Worm (Caenorhabditis elegans): ENCODE results near the gene cyb-2.1.

ce11 chrIV:11036222-11036621 lies 50.4 kb downstream of the cyb-2.1 start, which contains the start of gene fkb-1:
- no peak for TF ChIP-seq aly-2 (tag; optimal IDR thresholded peaks at IDR 0.05)
- no peak for TF ChIP-seq fkh-10 (GFP tag; optimal IDR thresholded peaks at IDR 0.05)
- peak in 1 of 2 experiments; percentile 46 for TF ChIP-seq mdl-1 (tag; optimal IDR thresholded peaks at IDR 0.05)
- TF ChIP-seq ama-1 (optimal IDR thresholded peaks at IDR 0.05): no peak
- TF ChIP-seq mep-1 (tag; optimal IDR thresholded peaks at IDR 0.05): peak; percentile 75
- peak; percentile 60 for TF ChIP-seq nhr-11 (tag; optimal IDR thresholded peaks at IDR 0.05)
- TF ChIP-seq ceh-28 (tag; optimal IDR thresholded peaks at IDR 0.05): no peak
- TF ChIP-seq nhr-6 (tag; optimal IDR thresholded peaks at IDR 0.05): peak; percentile 38
- no peak for TF ChIP-seq unc-130 (GFP tag; optimal IDR thresholded peaks at IDR 0.05)
- no peak for TF ChIP-seq dmd-8 (GFP tag; IDR thresholded peaks at IDR 0.05)
- no peak for TF ChIP-seq ceh-32 (tag; optimal IDR thresholded peaks at IDR 0.05; ENCODE audit: poor library complexity)
- TF ChIP-seq cey-2 (tag; optimal IDR thresholded peaks at IDR 0.05; ENCODE audit: borderline replicate concordance, insufficient read depth): no peak
- no peak for TF ChIP-seq lin-1 (GFP tag; IDR thresholded peaks at IDR 0.05)
